Worm (Caenorhabditis elegans) whole organism, young adult: ENCODE measurements around the gene add-2.

ENCODE experiments used
- B0019.2 ChIP-seq: fragments of 200-800 bp; sonication (Bioruptor generic); conservative IDR thresholded peaks from 2 replicates; pipeline ENCODE4 v1.3.6; 2022; ENCODE audit warnings: missing genetic modification reagents, missing genetic modification characterization, missing compliant biosample characterization
- D2030.7 ChIP-seq: fragments of 200-800 bp; sonication (Bioruptor generic); IDR thresholded peaks from 2 replicates; pipeline ENCODE4 v1.3.6; 2022; ENCODE audit warnings: missing genetic modification reagents, missing genetic modification characterization, missing compliant biosample characterization
- F33H1.4 ChIP-seq: fragments of 200-800 bp; sonication (Bioruptor generic); IDR thresholded peaks from 2 replicates; pipeline ENCODE4 v1.3.6; 2022; ENCODE audit warnings: missing genetic modification reagents, missing genetic modification characterization, missing compliant biosample characterization
- F55B11.4 ChIP-seq: sonication (generic microtip); optimal IDR thresholded peaks from 2 replicates; lab custom pipeline; 2016; ENCODE audit warnings: missing compliant biosample characterization, missing genetic modification characterization, borderline replicate concordance; ENCODE audit not compliant: insufficient read depth
- F57A8.1 ChIP-seq: fragments of 200-800 bp; sonication (Bioruptor generic); optimal IDR thresholded peaks from 2 replicates; lab custom pipeline; 2018; ENCODE audit warnings: mild to moderate bottlenecking, missing genetic modification characterization, moderate library complexity, missing compliant biosample characterization
- Y56A3A.18 ChIP-seq: fragments of 200-800 bp; sonication (Bioruptor generic); IDR thresholded peaks from 2 replicates; pipeline ENCODE4 v1.3.6; 2022; ENCODE audit warnings: missing genetic modification reagents, missing genetic modification characterization, missing compliant biosample characterization
- ZK185.1 ChIP-seq: sonication (generic microtip); optimal IDR thresholded peaks from 2 replicates; lab custom pipeline; 2016; ENCODE audit warnings: mild to moderate bottlenecking, missing genetic modification characterization, missing compliant biosample characterization; ENCODE audit not compliant: poor library complexity, severe bottlenecking
- aptf-3 ChIP-seq: fragments of 200-800 bp; sonication (Bioruptor generic); IDR thresholded peaks from 2 replicates; pipeline ENCODE4 v1.3.6; 2022; ENCODE audit warnings: missing genetic modification characterization, missing compliant biosample characterization
- athp-1 ChIP-seq: sonication (generic microtip); optimal IDR thresholded peaks from 2 replicates; lab custom pipeline; 2017; ENCODE audit warnings: mild to moderate bottlenecking, missing genetic modification characterization, missing compliant biosample characterization
- attf-5 ChIP-seq: fragments of 200-800 bp; sonication (Bioruptor generic); optimal IDR thresholded peaks from 2 replicates; lab custom pipeline; 2018; ENCODE audit warnings: mild to moderate bottlenecking, missing genetic modification characterization, missing compliant biosample characterization
- bed-1 ChIP-seq: fragments of 200-800 bp; sonication (Bioruptor generic); IDR thresholded peaks from 2 replicates; pipeline ENCODE4 v1.3.6; 2022; ENCODE audit warnings: missing genetic modification reagents, missing genetic modification characterization, missing compliant biosample characterization
- bed-2 ChIP-seq: fragments of 200-800 bp; sonication (Bioruptor generic); IDR thresholded peaks from 2 replicates; pipeline ENCODE4 v1.3.6; 2022; ENCODE audit warnings: missing genetic modification reagents, missing genetic modification characterization, missing compliant biosample characterization
- cebp-2 ChIP-seq: fragments of 200-800 bp; sonication (Bioruptor generic); IDR thresholded peaks from 2 replicates; pipeline ENCODE4 v1.3.6; 2022; ENCODE audit warnings: missing genetic modification characterization, missing compliant biosample characterization
- ceh-40 ChIP-seq: fragments of 200-800 bp; sonication (Bioruptor generic); IDR thresholded peaks from 2 replicates; pipeline ENCODE4 v1.3.6; 2022; ENCODE audit warnings: missing genetic modification characterization, missing compliant biosample characterization
- dox-1 ChIP-seq: fragments of 200-800 bp; sonication (Bioruptor generic); IDR thresholded peaks from 2 replicates; pipeline ENCODE4 v1.3.6; 2022; ENCODE audit warnings: missing genetic modification reagents, missing genetic modification characterization, missing compliant biosample characterization
- dpl-1 ChIP-seq: fragments of 150-350 bp; optimal IDR thresholded peaks from 2 replicates; lab custom pipeline; 2014; ENCODE audit warnings: missing biosample characterization, missing genetic modification reagents, missing genetic modification characterization
- efl-1 ChIP-seq: fragments of 150-350 bp; optimal IDR thresholded peaks from 2 replicates; lab custom pipeline; 2014; ENCODE audit warnings: missing biosample characterization, missing genetic modification reagents, missing genetic modification characterization
- hmg-1.2 ChIP-seq: fragments of 200-800 bp; sonication (Bioruptor generic); IDR thresholded peaks from 2 replicates; pipeline ENCODE4 v1.3.6; 2022; ENCODE audit warnings: missing genetic modification reagents, missing genetic modification characterization, missing compliant biosample characterization
- hrde-1 ChIP-seq: sonication (generic microtip); optimal IDR thresholded peaks from 2 replicates; lab custom pipeline; 2016; ENCODE audit warnings: missing genetic modification characterization, mild to moderate bottlenecking, missing compliant biosample characterization, moderate library complexity, missing genotype, missing genetic modification reagents, borderline replicate concordance
- hsf-1 ChIP-seq: fragments of 200-800 bp; sonication (Bioruptor generic); IDR thresholded peaks from 2 replicates; pipeline ENCODE4 v1.3.6; 2022; ENCODE audit warnings: missing genetic modification reagents, missing genetic modification characterization, missing compliant biosample characterization
- lag-1 ChIP-seq: fragments of 200-800 bp; sonication (Bioruptor generic); IDR thresholded peaks from 2 replicates; pipeline ENCODE4 v1.3.6; 2022; ENCODE audit warnings: missing genetic modification reagents, missing genetic modification characterization, missing compliant biosample characterization
- lin-35 ChIP-seq, 3 experiments: fragments of 150-350 bp in 2 of 3; sonication (generic microtip) in 1 of 3; optimal IDR thresholded peaks; 2 replicates each; lab custom pipeline; 2014 to 2018; ENCODE audit warnings: missing biosample characterization in 3 of 3, missing genetic modification characterization in 3 of 3, missing genetic modification reagents in 3 of 3
- lin-40 ChIP-seq: sonication (generic microtip); optimal IDR thresholded peaks from 2 replicates; lab custom pipeline; 2016; ENCODE audit warnings: missing genetic modification characterization, mild to moderate bottlenecking, missing compliant biosample characterization, missing genotype, missing genetic modification reagents
- lin-54 ChIP-seq: fragments of 200-800 bp; sonication (Bioruptor generic); optimal IDR thresholded peaks from 2 replicates; lab custom pipeline; 2018; ENCODE audit warnings: mild to moderate bottlenecking, missing genetic modification characterization, missing compliant biosample characterization
- lsl-1 ChIP-seq: fragments of 200-800 bp; sonication (Bioruptor generic); optimal IDR thresholded peaks from 2 replicates; lab custom pipeline; 2018; ENCODE audit warnings: mild to moderate bottlenecking, missing genetic modification characterization, moderate library complexity, missing compliant biosample characterization
- madf-6 ChIP-seq: fragments of 200-800 bp; sonication (Bioruptor generic); IDR thresholded peaks from 2 replicates; pipeline ENCODE4 v1.3.6; 2022; ENCODE audit warnings: missing genetic modification reagents, missing genetic modification characterization, missing compliant biosample characterization
- mcd-1 ChIP-seq: fragments of 200-800 bp; sonication (Bioruptor generic); IDR thresholded peaks from 2 replicates; pipeline ENCODE4 v1.3.6; 2022; ENCODE audit warnings: missing genetic modification reagents, missing genetic modification characterization, missing compliant biosample characterization
- nfya-1 ChIP-seq: sonication (generic microtip); optimal IDR thresholded peaks from 2 replicates; lab custom pipeline; 2017; ENCODE audit warnings: antibody characterized with exemption, missing compliant biosample characterization, missing genetic modification characterization, borderline replicate concordance; ENCODE audit not compliant: insufficient read depth
- nfyb-1 ChIP-seq: fragments of 200-800 bp; sonication (Bioruptor generic); IDR thresholded peaks from 2 replicates; pipeline ENCODE4 v1.3.6; 2022; ENCODE audit warnings: missing genetic modification reagents, missing genetic modification characterization, missing compliant biosample characterization
- nhr-120 ChIP-seq: fragments of 200-800 bp; sonication (Bioruptor generic); IDR thresholded peaks from 2 replicates; pipeline ENCODE4 v1.3.6; 2022; ENCODE audit warnings: missing genetic modification characterization, missing compliant biosample characterization
- nhr-90 ChIP-seq: sonication (generic microtip); optimal IDR thresholded peaks from 2 replicates; lab custom pipeline; 2016; ENCODE audit warnings: missing genotype, mild to moderate bottlenecking, missing genetic modification characterization, missing compliant biosample characterization
- snpc-1.1 ChIP-seq: sonication (generic microtip); optimal IDR thresholded peaks from 2 replicates; lab custom pipeline; 2017; ENCODE audit warnings: missing genetic modification characterization, mild to moderate bottlenecking, missing compliant biosample characterization, antibody characterized with exemption, moderate library complexity, missing genotype, missing genetic modification reagents; ENCODE audit not compliant: insufficient read depth
- snpc-3.4 ChIP-seq: sonication (generic microtip); optimal IDR thresholded peaks from 2 replicates; lab custom pipeline; 2017; ENCODE audit warnings: missing genetic modification characterization, mild to moderate bottlenecking, missing compliant biosample characterization, antibody characterized with exemption, moderate library complexity, missing genotype, missing genetic modification reagents
- snpc-4 ChIP-seq, 5 experiments: fragments of 150-350 bp in 1 of 5; sonication (generic microtip) in 4 of 5; optimal IDR thresholded peaks; 2 replicates each; lab custom pipeline; 2014 to 2018; ENCODE audit warnings: missing genetic modification characterization in 5 of 5, missing biosample characterization in 3 of 5, antibody characterized with exemption in 2 of 5, mild to moderate bottlenecking in 2 of 5, missing compliant biosample characterization in 2 of 5, missing genotype in 2 of 5, moderate library complexity in 2 of 5, missing genetic modification reagents in 1 of 5
- somi-1 ChIP-seq: fragments of 200-800 bp; sonication (Bioruptor generic); optimal IDR thresholded peaks from 2 replicates; lab custom pipeline; 2018; ENCODE audit warnings: mild to moderate bottlenecking, missing genetic modification characterization, missing compliant biosample characterization
- zfh-2 ChIP-seq: fragments of 200-800 bp; sonication (Bioruptor generic); conservative IDR thresholded peaks from 2 replicates; pipeline ENCODE4 v1.3.6; 2022; ENCODE audit warnings: missing genetic modification reagents, missing genetic modification characterization, missing compliant biosample characterization
- ztf-6 ChIP-seq: fragments of 200-800 bp; sonication (Bioruptor generic); IDR thresholded peaks from 2 replicates; pipeline ENCODE4 v1.3.6; 2022; ENCODE audit warnings: missing genetic modification reagents, missing genetic modification characterization, missing compliant biosample characterization

Gene add-2

DNA sequence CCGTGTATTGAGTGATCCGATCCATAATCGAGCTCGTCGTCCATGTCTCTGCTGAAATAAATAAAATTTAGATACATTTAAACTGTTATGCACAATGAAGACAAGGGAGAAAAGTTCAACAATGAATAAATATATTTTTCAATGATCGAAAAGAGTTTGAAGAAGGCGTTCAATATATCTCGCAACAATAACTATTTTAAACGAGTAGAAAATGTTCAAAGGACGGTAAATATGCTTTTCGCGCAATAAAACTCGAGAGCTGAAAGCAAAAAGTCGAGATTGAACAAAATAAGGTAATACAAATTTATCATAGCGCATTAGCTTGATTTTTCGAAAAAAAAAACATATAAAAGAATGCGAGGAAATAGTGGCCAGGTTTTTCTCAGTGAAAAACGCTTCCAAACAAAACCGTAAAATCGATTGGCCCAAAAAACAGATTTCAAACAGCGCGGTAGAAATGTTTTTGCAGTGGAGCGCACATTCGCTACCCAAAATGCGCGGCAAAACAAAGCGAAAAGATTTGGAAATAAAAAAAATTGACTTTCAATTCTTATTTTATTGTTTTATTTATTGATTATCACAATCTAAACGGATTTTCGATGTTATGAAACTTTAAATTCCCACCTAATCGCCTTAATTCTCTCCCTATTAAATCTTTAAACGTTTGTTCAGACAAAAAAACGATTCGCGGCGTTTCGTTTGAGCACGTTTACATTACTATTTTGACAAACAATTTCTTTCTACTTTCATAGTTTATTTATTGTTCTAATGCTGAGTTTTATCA lies 27.8 kb upstream of the add-2 start, which contains the start of the genes kup-1 and F10C2.4:
TSS of gene kup-1 (minus strand) at position 51 of the 784 bp plus-strand sequence.
TSS of gene F10C2.4 (plus strand) at position 734 of the 784 bp plus-strand sequence.
- TF ChIP-seq lin-35 (GFP tag; optimal IDR thresholded peaks at IDR 0.05; lab: Kevin White, UChicago) = peak in 1 of 3 experiments; percentile 55
- TF ChIP-seq athp-1 (tag; lab: Kevin White, UChicago) = peak; percentile 14
- TF ChIP-seq attf-5 (GFP tag; lab: Kevin White, UChicago) = peak; percentile 86
- TF ChIP-seq snpc-4 (GFP tag; optimal IDR thresholded peaks at IDR 0.05; lab: Kevin White, UChicago) = no peak
- peak in 2 of 4 experiments; percentile 5 to 40 for TF ChIP-seq snpc-4 (tag; optimal IDR thresholded peaks at IDR 0.05; lab: Kevin White, UChicago)
- peak; percentile 86 for TF ChIP-seq efl-1
- no peak for TF ChIP-seq hmg-1.2 (GFP tag; lab: Robert Waterston, UW)
- TF ChIP-seq dox-1 = peak; percentile 44; the same call in 1 of the 2 replicates
- TF ChIP-seq mcd-1 (GFP tag; lab: Robert Waterston, UW) = peak; percentile 85
- no peak for TF ChIP-seq D2030.7 (GFP tag; lab: Robert Waterston, UW)
- TF ChIP-seq lin-40 (tag; lab: Kevin White, UChicago) = no peak
- peak; percentile 21 for TF ChIP-seq lsl-1 (GFP tag; lab: Kevin White, UChicago)
- TF ChIP-seq lin-54 (GFP tag; lab: Kevin White, UChicago) = peak; percentile 88
- peak; percentile 39 for TF ChIP-seq snpc-3.4 (tag; lab: Kevin White, UChicago)
- peak; percentile 11; the same call in 1 of the 2 replicates for TF ChIP-seq F33H1.4
- TF ChIP-seq madf-6 = peak; percentile 60; the same call in 1 of the 2 replicates
- no peak for TF ChIP-seq ztf-6 (GFP tag; lab: Robert Waterston, UW)
- TF ChIP-seq dpl-1 (GFP tag; lab: Kevin White, UChicago) = peak; percentile 81
- TF ChIP-seq somi-1 (GFP tag; lab: Kevin White, UChicago) = no peak
- TF ChIP-seq hsf-1 (GFP tag; lab: Robert Waterston, UW) = no peak

ce11 chrV:12039755-12040154 lies 26.5 kb upstream of the add-2 start:
- TF ChIP-seq Y56A3A.18 (GFP tag; lab: Robert Waterston, UW) (no peak), lag-1 (no peak), aptf-3 (no peak), nhr-120 (no peak), snpc-1.1 (no peak), bed-2 (GFP tag; lab: Robert Waterston, UW) (no peak), hsf-1 (GFP tag; lab: Robert Waterston, UW) (no peak), bed-1 (GFP tag; lab: Robert Waterston, UW) (no peak), snpc-3.4 (tag; lab: Kevin White, UChicago) (no peak), dox-1 (no peak; the same call in 1 of the 2 replicates), mcd-1 (GFP tag; lab: Robert Waterston, UW) (0 out of 2 replicates have a peak, but pooled peaks have one; percentile 23), D2030.7 (GFP tag; lab: Robert Waterston, UW) (no peak), nfya-1 (no peak), B0019.2 (GFP tag; lab: Robert Waterston, UW) (no peak), hrde-1 (no peak), ZK185.1 (tag; lab: Kevin White, UChicago) (no peak), F55B11.4 (tag; lab: Kevin White, UChicago) (no peak), nfyb-1 (GFP tag; lab: Robert Waterston, UW) (0 out of 2 replicates have a peak, but pooled peaks have one; percentile 25), cebp-2 (GFP tag; lab: Robert Waterston, UW) (0 out of 2 replicates have a peak, but pooled peaks have one; percentile 40), F57A8.1 (GFP tag; lab: Kevin White, UChicago) (no peak), ceh-40 (GFP tag; lab: Robert Waterston, UW) (no peak), nhr-90 (tag; lab: Kevin White, UChicago) (no peak), zfh-2 (GFP tag; lab: Robert Waterston, UW) (peak; percentile 84)
